Worm (Caenorhabditis elegans) whole organism, young adult: ENCODE data around the gene gtf-2H2C.

Source experiments
- B0261.1 ChIP-seq: sonication (generic microtip); optimal IDR thresholded peaks from 2 replicates; lab custom pipeline; 2016; ENCODE audit warnings: mild to moderate bottlenecking, missing genetic modification characterization, moderate library complexity, missing compliant biosample characterization
- B0336.3 ChIP-seq: fragments of 200-800 bp; sonication (Bioruptor generic); IDR thresholded peaks from 2 replicates; pipeline ENCODE4 v1.3.6; 2022; ENCODE audit warnings: missing genetic modification characterization, missing compliant biosample characterization
- F33H1.4 ChIP-seq: fragments of 200-800 bp; sonication (Bioruptor generic); IDR thresholded peaks from 2 replicates; pipeline ENCODE4 v1.3.6; 2022; ENCODE audit warnings: missing genetic modification reagents, missing genetic modification characterization, missing compliant biosample characterization
- F39B2.1 ChIP-seq: fragments of 200-800 bp; sonication (Bioruptor generic); IDR thresholded peaks from 2 replicates; pipeline ENCODE4 v1.3.6; 2022; ENCODE audit warnings: missing genetic modification reagents, missing genetic modification characterization, missing compliant biosample characterization
- F57A8.1 ChIP-seq: fragments of 200-800 bp; sonication (Bioruptor generic); optimal IDR thresholded peaks from 2 replicates; lab custom pipeline; 2018; ENCODE audit warnings: mild to moderate bottlenecking, missing genetic modification characterization, moderate library complexity, missing compliant biosample characterization
- K11D2.4 ChIP-seq: fragments of 200-800 bp; sonication (Bioruptor generic); IDR thresholded peaks from 2 replicates; pipeline ENCODE4 v1.3.6; 2022; ENCODE audit warnings: missing genetic modification reagents, missing genetic modification characterization, missing compliant biosample characterization
- K12H6.12 ChIP-seq: fragments of 200-800 bp; sonication (Bioruptor generic); optimal IDR thresholded peaks from 2 replicates; lab custom pipeline; 2018; ENCODE audit warnings: mild to moderate bottlenecking, missing genetic modification characterization, missing compliant biosample characterization
- attf-5 ChIP-seq: fragments of 200-800 bp; sonication (Bioruptor generic); optimal IDR thresholded peaks from 2 replicates; lab custom pipeline; 2018; ENCODE audit warnings: mild to moderate bottlenecking, missing genetic modification characterization, missing compliant biosample characterization
- ceh-27 ChIP-seq: fragments of 200-800 bp; sonication (Bioruptor generic); optimal IDR thresholded peaks from 2 replicates; lab custom pipeline; 2018; ENCODE audit warnings: mild to moderate bottlenecking, missing genetic modification characterization, moderate library complexity, missing compliant biosample characterization
- ceh-91 ChIP-seq: fragments of 200-800 bp; sonication (Bioruptor generic); IDR thresholded peaks from 2 replicates; pipeline ENCODE4 v1.3.6; 2022; ENCODE audit warnings: missing genetic modification reagents, missing genetic modification characterization, missing compliant biosample characterization
- die-1 ChIP-seq: sonication (generic microtip); optimal IDR thresholded peaks from 2 replicates; lab custom pipeline; 2016; ENCODE audit warnings: missing genotype, mild to moderate bottlenecking, missing genetic modification characterization, missing compliant biosample characterization
- dpl-1 ChIP-seq: fragments of 150-350 bp; optimal IDR thresholded peaks from 2 replicates; lab custom pipeline; 2014; ENCODE audit warnings: missing biosample characterization, missing genetic modification reagents, missing genetic modification characterization
- egrh-3 ChIP-seq: fragments of 200-800 bp; sonication (Bioruptor generic); IDR thresholded peaks from 2 replicates; pipeline ENCODE4 v1.3.6; 2022; ENCODE audit warnings: missing genetic modification reagents, missing genetic modification characterization, missing compliant biosample characterization
- hlh-26 ChIP-seq: fragments of 200-800 bp; sonication (Bioruptor generic); conservative IDR thresholded peaks from 2 replicates; pipeline ENCODE4 v1.3.6; 2022; ENCODE audit warnings: missing genetic modification reagents, missing genetic modification characterization, missing compliant biosample characterization
- hmg-20 ChIP-seq: fragments of 200-800 bp; sonication (Bioruptor generic); IDR thresholded peaks from 2 replicates; pipeline ENCODE4 v1.3.6; 2022; ENCODE audit warnings: missing genetic modification reagents, missing genetic modification characterization, missing compliant biosample characterization
- hsf-1 ChIP-seq: fragments of 200-800 bp; sonication (Bioruptor generic); IDR thresholded peaks from 2 replicates; pipeline ENCODE4 v1.3.6; 2022; ENCODE audit warnings: missing genetic modification reagents, missing genetic modification characterization, missing compliant biosample characterization
- let-526 ChIP-seq: fragments of 200-800 bp; sonication (Bioruptor generic); IDR thresholded peaks from 2 replicates; pipeline ENCODE4 v1.3.6; 2022; ENCODE audit warnings: missing genetic modification reagents, missing genetic modification characterization, missing compliant biosample characterization
- let-607 ChIP-seq, 2 experiments: fragments of 200-800 bp in 1 of 2; sonication (Bioruptor generic) in 1 of 2; sonication (generic microtip) in 1 of 2; optimal IDR thresholded peaks; 2 replicates each; lab custom pipeline; 2016 to 2018; ENCODE audit warnings: mild to moderate bottlenecking in 2 of 2, missing compliant biosample characterization in 2 of 2, missing genetic modification characterization in 2 of 2, moderate library complexity in 2 of 2, missing genotype in 1 of 2
- lsl-1 ChIP-seq: fragments of 200-800 bp; sonication (Bioruptor generic); optimal IDR thresholded peaks from 2 replicates; lab custom pipeline; 2018; ENCODE audit warnings: mild to moderate bottlenecking, missing genetic modification characterization, moderate library complexity, missing compliant biosample characterization
- madf-10 ChIP-seq: sonication (generic microtip); optimal IDR thresholded peaks from 2 replicates; lab custom pipeline; 2016; ENCODE audit warnings: mild to moderate bottlenecking, missing genetic modification characterization, missing compliant biosample characterization
- madf-3 ChIP-seq: fragments of 200-800 bp; sonication (Bioruptor generic); IDR thresholded peaks from 2 replicates; pipeline ENCODE4 v1.3.6; 2022; ENCODE audit warnings: missing genetic modification reagents, missing genetic modification characterization, missing compliant biosample characterization
- madf-6 ChIP-seq: fragments of 200-800 bp; sonication (Bioruptor generic); IDR thresholded peaks from 2 replicates; pipeline ENCODE4 v1.3.6; 2022; ENCODE audit warnings: missing genetic modification reagents, missing genetic modification characterization, missing compliant biosample characterization
- madf-8 ChIP-seq: fragments of 200-800 bp; sonication (Bioruptor generic); conservative IDR thresholded peaks from 2 replicates; pipeline ENCODE4 v1.3.6; 2022; ENCODE audit warnings: missing genetic modification reagents, missing genetic modification characterization, missing compliant biosample characterization
- mcd-1 ChIP-seq: fragments of 200-800 bp; sonication (Bioruptor generic); IDR thresholded peaks from 2 replicates; pipeline ENCODE4 v1.3.6; 2022; ENCODE audit warnings: missing genetic modification reagents, missing genetic modification characterization, missing compliant biosample characterization
- nfya-1 ChIP-seq: sonication (generic microtip); optimal IDR thresholded peaks from 2 replicates; lab custom pipeline; 2017; ENCODE audit warnings: antibody characterized with exemption, missing compliant biosample characterization, missing genetic modification characterization, borderline replicate concordance; ENCODE audit not compliant: insufficient read depth
- nhr-179 ChIP-seq: sonication (generic microtip); optimal IDR thresholded peaks from 2 replicates; lab custom pipeline; 2016; ENCODE audit warnings: mild to moderate bottlenecking, missing genetic modification characterization, missing compliant biosample characterization
- nhr-80 ChIP-seq: sonication (generic microtip); optimal IDR thresholded peaks from 2 replicates; lab custom pipeline; 2016; ENCODE audit warnings: missing genetic modification characterization, missing compliant biosample characterization
- nhr-90 ChIP-seq: sonication (generic microtip); optimal IDR thresholded peaks from 2 replicates; lab custom pipeline; 2016; ENCODE audit warnings: missing genotype, mild to moderate bottlenecking, missing genetic modification characterization, missing compliant biosample characterization
- pbrm-1 ChIP-seq: fragments of 200-800 bp; sonication (Bioruptor generic); IDR thresholded peaks from 2 replicates; pipeline ENCODE4 v1.3.6; 2022; ENCODE audit warnings: missing genetic modification reagents, missing genetic modification characterization, missing compliant biosample characterization
- sea-2 ChIP-seq: fragments of 200-800 bp; sonication (Bioruptor generic); IDR thresholded peaks from 2 replicates; pipeline ENCODE4 v1.3.6; 2022; ENCODE audit warnings: missing genetic modification characterization, missing compliant biosample characterization
- snpc-1.1 ChIP-seq: sonication (generic microtip); optimal IDR thresholded peaks from 2 replicates; lab custom pipeline; 2017; ENCODE audit warnings: missing genetic modification characterization, mild to moderate bottlenecking, missing compliant biosample characterization, antibody characterized with exemption, moderate library complexity, missing genotype, missing genetic modification reagents; ENCODE audit not compliant: insufficient read depth
- unc-62 ChIP-seq: fragments of 150-350 bp; optimal IDR thresholded peaks from 2 replicates; lab custom pipeline; 2014; ENCODE audit warnings: missing biosample characterization, missing genetic modification reagents, missing genetic modification characterization
- xnd-1 ChIP-seq: sonication (generic microtip); optimal IDR thresholded peaks from 2 replicates; lab custom pipeline; 2016; ENCODE audit warnings: missing genotype, missing genetic modification reagents, missing genetic modification characterization, missing compliant biosample characterization
- zim-3 ChIP-seq: sonication (generic microtip); optimal IDR thresholded peaks from 2 replicates; lab custom pipeline; 2017; ENCODE audit warnings: mild to moderate bottlenecking, missing genetic modification characterization, moderate library complexity, missing compliant biosample characterization
- ztf-28 ChIP-seq: fragments of 200-800 bp; sonication (Bioruptor generic); IDR thresholded peaks from 2 replicates; pipeline ENCODE4 v1.3.6; 2022; ENCODE audit warnings: missing genetic modification reagents, missing genetic modification characterization, missing compliant biosample characterization
- ztf-3 ChIP-seq: fragments of 200-800 bp; sonication (Bioruptor generic); optimal IDR thresholded peaks from 2 replicates; lab custom pipeline; 2018; ENCODE audit warnings: mild to moderate bottlenecking, missing genetic modification characterization, missing compliant biosample characterization

The gtf-2H2C gene

DNA sequence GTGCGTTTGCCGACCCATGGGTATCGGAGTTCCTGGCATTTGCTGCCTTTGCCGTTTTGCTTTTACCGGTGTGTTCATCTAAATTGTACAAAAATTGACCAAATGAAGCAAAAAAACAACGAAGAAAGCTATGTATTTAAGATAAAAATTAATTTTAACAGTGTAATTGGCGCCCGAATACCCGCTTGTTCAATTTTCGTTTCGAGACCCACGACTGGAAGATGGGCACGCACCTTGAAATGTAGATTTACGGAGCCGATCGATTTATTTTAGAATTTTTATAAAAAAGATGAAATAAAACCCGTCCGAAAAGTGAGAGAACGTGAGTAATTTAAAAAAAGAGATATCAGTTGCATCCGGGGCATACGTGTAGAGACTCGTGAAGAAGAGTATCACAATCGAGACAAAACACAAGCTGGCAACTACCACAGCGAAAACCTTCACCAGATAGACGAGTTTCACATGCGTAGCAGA lies 2.0 kb downstream of the gtf-2H2C start, which contains the start of gene hal-2 (continued):
- TF ChIP-seq ceh-27 (GFP tag; lab: Kevin White, UChicago) = no peak
- no peak for TF ChIP-seq B0336.3 (GFP tag; lab: Robert Waterston, UW)
- no peak for TF ChIP-seq attf-5

DNA sequence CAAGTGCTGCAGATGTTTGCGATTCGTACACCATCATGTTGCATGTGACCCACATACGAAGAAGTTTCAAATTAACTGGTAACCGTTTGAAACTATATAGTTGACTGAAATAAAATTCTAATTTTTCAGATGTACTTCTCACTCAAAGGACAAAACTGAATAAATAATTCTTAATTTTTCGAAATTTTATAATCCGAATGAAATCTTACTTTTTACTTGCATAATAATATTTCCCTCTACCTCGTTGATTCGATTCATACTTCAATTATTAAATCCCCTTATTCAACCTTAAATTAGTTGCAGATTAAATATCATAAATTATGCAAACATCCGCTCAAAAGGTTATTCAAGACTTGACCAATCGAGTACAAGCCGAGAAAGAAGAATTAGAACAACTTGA lies 4.6 kb downstream of the gtf-2H2C start, which contains the start of gene T16H12.2:
TSS of gene T16H12.2 (plus strand) at position 301 of the 400 bp plus-strand sequence.
- TF ChIP-seq ztf-3 = no peak
- TF ChIP-seq mcd-1 = no peak
- TF ChIP-seq let-526 = no peak
- TF ChIP-seq ceh-91 (GFP tag; lab: Robert Waterston, UW) = no peak

DNA sequence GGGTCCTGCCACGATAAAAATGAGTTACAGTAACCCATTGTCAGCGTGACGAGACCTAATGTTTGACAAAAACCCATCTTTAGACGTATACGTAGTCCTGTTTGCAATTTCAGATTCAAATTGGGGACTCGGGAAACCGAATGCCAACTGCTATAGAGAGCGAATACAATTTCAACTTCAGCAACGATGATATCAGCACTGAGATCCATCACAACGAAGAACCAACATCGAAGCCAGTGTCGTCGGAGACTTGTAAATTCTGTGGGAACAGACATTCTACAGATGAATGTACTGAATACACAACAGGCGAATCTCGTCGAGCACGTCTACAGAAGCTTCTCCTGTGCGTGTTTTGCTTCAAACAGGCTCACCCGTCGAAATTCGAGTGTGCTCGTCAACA lies 5.0 kb downstream of the gtf-2H2C start:
- 0 out of 2 replicates have a peak, but pooled peaks have one; percentile 21 for TF ChIP-seq ztf-28 (GFP tag; lab: Robert Waterston, UW)
- TF ChIP-seq snpc-1.1 = no peak

DNA sequence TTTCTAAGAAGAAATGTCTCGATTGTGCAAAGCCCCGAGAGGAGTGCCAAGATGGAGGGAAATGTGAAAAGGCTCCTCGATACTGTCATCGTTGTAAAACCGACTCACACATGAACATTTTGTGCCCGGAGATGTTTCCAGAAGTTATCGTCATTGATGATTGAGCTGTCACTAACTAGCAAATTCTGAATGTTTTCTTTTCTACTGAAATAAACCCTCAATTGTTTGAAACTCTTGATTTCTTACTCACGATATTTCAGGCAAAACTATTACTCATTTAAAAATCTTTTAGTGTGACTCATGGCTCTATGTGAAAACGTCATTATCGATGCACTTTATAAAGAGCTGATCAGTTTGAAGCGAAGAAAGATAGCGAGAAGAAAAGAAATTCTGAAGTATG lies 5.5 kb downstream of the gtf-2H2C start, which contains the start of gene T16H12.13:
TSS of gene T16H12.13 (plus strand) at position 301 of the 400 bp plus-strand sequence.
- TF ChIP-seq madf-8 (GFP tag; lab: Robert Waterston, UW) (no peak), K11D2.4 (GFP tag; lab: Robert Waterston, UW) (no peak), B0261.1 (no peak), nfya-1 (tag; lab: Kevin White, UChicago) (no peak), sea-2 (GFP tag; lab: Robert Waterston, UW) (no peak), nhr-90 (tag; lab: Kevin White, UChicago) (no peak), pbrm-1 (no peak), die-1 (tag; lab: Kevin White, UChicago) (no peak), F39B2.1 (GFP tag; lab: Robert Waterston, UW) (no peak), madf-10 (no peak), hsf-1 (GFP tag; lab: Robert Waterston, UW) (no peak), dpl-1 (no peak), hmg-20 (no peak), K12H6.12 (tag; lab: Kevin White, UChicago) (no peak)
- TF ChIP-seq, all 124 proteins: peak for 0

DNA sequence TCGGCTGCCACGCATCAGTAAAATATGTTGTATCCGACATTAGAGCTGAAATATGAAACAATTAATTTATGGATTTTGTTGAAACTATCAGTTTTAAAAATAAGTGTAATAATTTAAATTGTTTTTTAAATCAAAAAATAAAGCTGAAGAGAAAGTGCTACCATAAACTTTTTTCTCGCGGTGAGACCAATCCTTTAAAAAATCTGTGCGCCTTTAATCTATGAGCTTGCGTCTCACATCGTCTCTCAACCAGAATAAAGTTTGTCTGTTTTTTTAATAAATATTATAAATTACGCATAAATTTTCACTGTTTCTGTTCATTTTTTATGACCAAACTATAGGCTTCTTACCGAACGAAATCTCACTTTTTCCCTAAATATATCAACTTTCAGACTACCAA lies 7.3 kb downstream of the gtf-2H2C start, which contains the start of gene T16H12.3:
TSS of gene T16H12.3 (minus strand) at position 51 of the 400 bp plus-strand sequence.
- no peak for TF ChIP-seq xnd-1
- no peak for TF ChIP-seq zim-3
- TF ChIP-seq lsl-1 = peak; percentile 67
- TF ChIP-seq madf-6 (GFP tag; lab: Robert Waterston, UW) = peak; percentile 38; the same call in 1 of the 2 replicates
- TF ChIP-seq F33H1.4 (GFP tag; lab: Robert Waterston, UW) = peak; percentile 64
- no peak for TF ChIP-seq ceh-27 (GFP tag; lab: Kevin White, UChicago)
- TF ChIP-seq, all 124 proteins: peak for 3

DNA sequence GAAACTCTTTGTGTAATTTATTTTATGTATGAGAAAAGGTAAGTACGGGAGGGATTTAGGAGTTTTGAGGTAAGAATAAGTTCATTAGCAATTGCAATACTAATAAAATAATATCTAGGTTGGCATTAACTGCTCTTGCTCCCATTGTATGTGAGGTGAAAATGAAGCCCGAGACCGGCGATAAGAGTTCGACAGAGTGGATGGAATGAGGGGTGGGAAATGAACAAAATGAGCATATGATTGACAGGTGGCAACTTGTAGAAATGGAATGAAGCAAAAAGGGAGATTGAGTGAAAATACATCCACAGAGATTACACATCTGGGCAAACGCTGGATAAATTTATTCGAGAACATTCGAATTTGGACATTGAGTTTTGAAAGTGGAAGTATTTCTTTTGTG lies 11.8 kb downstream of the gtf-2H2C start:
- TF ChIP-seq egrh-3 (GFP tag; lab: Robert Waterston, UW) (no peak), F57A8.1 (GFP tag; lab: Kevin White, UChicago) (no peak), madf-3 (GFP tag; lab: Robert Waterston, UW) (no peak), attf-5 (no peak), let-607 (tag; optimal IDR thresholded peaks at IDR 0.05; lab: Kevin White, UChicago) (peak in 1 of 2 experiments; percentile 68), hlh-26 (GFP tag; lab: Robert Waterston, UW) (no peak), nhr-80 (tag; lab: Kevin White, UChicago) (peak; percentile 34), unc-62 (GFP tag; lab: Kevin White, UChicago) (peak; percentile 8), B0261.1 (no peak), nhr-179 (no peak)
- TF ChIP-seq, all 124 proteins: peak for 3
